Worm (Caenorhabditis elegans) whole organism, young adult: ENCODE results near the gene Y4C6B.1.
A peak's percentile ranks its signal among the peaks of the same experiment; 100 is the strongest.

Source experiments
- C06A6.2 ChIP-seq: fragments of 200-800 bp; sonication (Bioruptor generic); conservative IDR thresholded peaks from 2 replicates; pipeline ENCODE4 v1.3.6; 2022; ENCODE audit warnings: missing genetic modification characterization, missing compliant biosample characterization
- C17E4.6 ChIP-seq: fragments of 200-800 bp; sonication (Bioruptor generic); IDR thresholded peaks from 2 replicates; pipeline ENCODE4 v1.3.6; 2022; ENCODE audit warnings: missing genetic modification reagents, missing genetic modification characterization, missing compliant biosample characterization
- F23B12.7 ChIP-seq: sonication (generic microtip); optimal IDR thresholded peaks from 2 replicates; lab custom pipeline; 2017; ENCODE audit warnings: missing genetic modification characterization, mild to moderate bottlenecking, missing compliant biosample characterization, antibody characterized with exemption, moderate library complexity; ENCODE audit not compliant: insufficient read depth
- Y79H2A.3 ChIP-seq: fragments of 200-800 bp; sonication (Bioruptor generic); conservative IDR thresholded peaks from 2 replicates; pipeline ENCODE4 v1.3.6; 2022; ENCODE audit warnings: missing genetic modification reagents, missing genetic modification characterization, missing compliant biosample characterization
- Y95B8A.8 ChIP-seq: fragments of 200-800 bp; sonication (Bioruptor generic); IDR thresholded peaks from 2 replicates; pipeline ENCODE4 v1.3.6; 2022; ENCODE audit warnings: missing genetic modification reagents, missing genetic modification characterization, missing compliant biosample characterization
- ZK185.1 ChIP-seq: sonication (generic microtip); optimal IDR thresholded peaks from 2 replicates; lab custom pipeline; 2016; ENCODE audit warnings: mild to moderate bottlenecking, missing genetic modification characterization, missing compliant biosample characterization; ENCODE audit not compliant: poor library complexity, severe bottlenecking
- akir-1 ChIP-seq: fragments of 200-800 bp; sonication (Bioruptor generic); optimal IDR thresholded peaks from 2 replicates; lab custom pipeline; 2018; ENCODE audit warnings: mild to moderate bottlenecking, missing genetic modification characterization, moderate library complexity, missing compliant biosample characterization
- bed-2 ChIP-seq: fragments of 200-800 bp; sonication (Bioruptor generic); IDR thresholded peaks from 2 replicates; pipeline ENCODE4 v1.3.6; 2022; ENCODE audit warnings: missing genetic modification reagents, missing genetic modification characterization, missing compliant biosample characterization
- ccch-3 ChIP-seq: fragments of 200-800 bp; sonication (Bioruptor generic); optimal IDR thresholded peaks from 2 replicates; lab custom pipeline; 2018; ENCODE audit warnings: mild to moderate bottlenecking, missing genetic modification characterization, missing compliant biosample characterization
- cebp-2 ChIP-seq: fragments of 200-800 bp; sonication (Bioruptor generic); IDR thresholded peaks from 2 replicates; pipeline ENCODE4 v1.3.6; 2022; ENCODE audit warnings: missing genetic modification characterization, missing compliant biosample characterization
- ceh-27 ChIP-seq: fragments of 200-800 bp; sonication (Bioruptor generic); optimal IDR thresholded peaks from 2 replicates; lab custom pipeline; 2018; ENCODE audit warnings: mild to moderate bottlenecking, missing genetic modification characterization, moderate library complexity, missing compliant biosample characterization
- ceh-91 ChIP-seq: fragments of 200-800 bp; sonication (Bioruptor generic); IDR thresholded peaks from 2 replicates; pipeline ENCODE4 v1.3.6; 2022; ENCODE audit warnings: missing genetic modification reagents, missing genetic modification characterization, missing compliant biosample characterization
- chd-7 ChIP-seq: sonication (generic microtip); optimal IDR thresholded peaks from 2 replicates; lab custom pipeline; 2016; ENCODE audit warnings: mild to moderate bottlenecking, missing genetic modification characterization, moderate library complexity, missing compliant biosample characterization
- die-1 ChIP-seq: sonication (generic microtip); optimal IDR thresholded peaks from 2 replicates; lab custom pipeline; 2016; ENCODE audit warnings: missing genotype, mild to moderate bottlenecking, missing genetic modification characterization, missing compliant biosample characterization
- dox-1 ChIP-seq: fragments of 200-800 bp; sonication (Bioruptor generic); IDR thresholded peaks from 2 replicates; pipeline ENCODE4 v1.3.6; 2022; ENCODE audit warnings: missing genetic modification reagents, missing genetic modification characterization, missing compliant biosample characterization
- dpl-1 ChIP-seq: fragments of 150-350 bp; optimal IDR thresholded peaks from 2 replicates; lab custom pipeline; 2014; ENCODE audit warnings: missing biosample characterization, missing genetic modification reagents, missing genetic modification characterization
- efl-1 ChIP-seq: fragments of 150-350 bp; optimal IDR thresholded peaks from 2 replicates; lab custom pipeline; 2014; ENCODE audit warnings: missing biosample characterization, missing genetic modification reagents, missing genetic modification characterization
- egl-18 ChIP-seq: fragments of 200-800 bp; sonication (Bioruptor generic); IDR thresholded peaks from 2 replicates; pipeline ENCODE4 v1.3.6; 2022; ENCODE audit warnings: missing genetic modification reagents, missing genetic modification characterization, missing compliant biosample characterization
- ets-4 ChIP-seq: fragments of 200-800 bp; sonication (Bioruptor generic); optimal IDR thresholded peaks from 2 replicates; lab custom pipeline; 2018; ENCODE audit warnings: mild to moderate bottlenecking, missing genetic modification characterization, missing compliant biosample characterization
- fkh-3 ChIP-seq: sonication (generic microtip); optimal IDR thresholded peaks from 2 replicates; lab custom pipeline; 2016; ENCODE audit warnings: mild to moderate bottlenecking, missing genetic modification characterization, missing compliant biosample characterization
- hrde-1 ChIP-seq: sonication (generic microtip); optimal IDR thresholded peaks from 2 replicates; lab custom pipeline; 2016; ENCODE audit warnings: missing genetic modification characterization, mild to moderate bottlenecking, missing compliant biosample characterization, moderate library complexity, missing genotype, missing genetic modification reagents, borderline replicate concordance
- lsl-1 ChIP-seq: fragments of 200-800 bp; sonication (Bioruptor generic); optimal IDR thresholded peaks from 2 replicates; lab custom pipeline; 2018; ENCODE audit warnings: mild to moderate bottlenecking, missing genetic modification characterization, moderate library complexity, missing compliant biosample characterization
- madf-3 ChIP-seq: fragments of 200-800 bp; sonication (Bioruptor generic); IDR thresholded peaks from 2 replicates; pipeline ENCODE4 v1.3.6; 2022; ENCODE audit warnings: missing genetic modification reagents, missing genetic modification characterization, missing compliant biosample characterization
- mcd-1 ChIP-seq: fragments of 200-800 bp; sonication (Bioruptor generic); IDR thresholded peaks from 2 replicates; pipeline ENCODE4 v1.3.6; 2022; ENCODE audit warnings: missing genetic modification reagents, missing genetic modification characterization, missing compliant biosample characterization
- mes-4 ChIP-seq: sonication (generic microtip); optimal IDR thresholded peaks from 2 replicates; lab custom pipeline; 2016; ENCODE audit warnings: missing genotype, missing genetic modification characterization, missing compliant biosample characterization
- nfya-1 ChIP-seq: sonication (generic microtip); optimal IDR thresholded peaks from 2 replicates; lab custom pipeline; 2017; ENCODE audit warnings: antibody characterized with exemption, missing compliant biosample characterization, missing genetic modification characterization, borderline replicate concordance; ENCODE audit not compliant: insufficient read depth
- nfya-2 ChIP-seq: fragments of 200-800 bp; sonication (Bioruptor generic); IDR thresholded peaks from 2 replicates; pipeline ENCODE4 v1.3.6; 2022; ENCODE audit warnings: missing genetic modification reagents, missing genetic modification characterization, missing compliant biosample characterization
- nhr-80 ChIP-seq: sonication (generic microtip); optimal IDR thresholded peaks from 2 replicates; lab custom pipeline; 2016; ENCODE audit warnings: missing genetic modification characterization, missing compliant biosample characterization
- nhr-90 ChIP-seq: sonication (generic microtip); optimal IDR thresholded peaks from 2 replicates; lab custom pipeline; 2016; ENCODE audit warnings: missing genotype, mild to moderate bottlenecking, missing genetic modification characterization, missing compliant biosample characterization
- pbrm-1 ChIP-seq: fragments of 200-800 bp; sonication (Bioruptor generic); IDR thresholded peaks from 2 replicates; pipeline ENCODE4 v1.3.6; 2022; ENCODE audit warnings: missing genetic modification reagents, missing genetic modification characterization, missing compliant biosample characterization
- pha-4 ChIP-seq: fragments of 150-350 bp; sonication (generic microtip); optimal IDR thresholded peaks from 2 replicates; lab custom pipeline; 2014; ENCODE audit warnings: missing biosample characterization, missing genetic modification reagents, missing genetic modification characterization
- rec-8 ChIP-seq, 2 experiments: sonication (generic microtip); optimal IDR thresholded peaks; 2 replicates each; lab custom pipeline; 2016; ENCODE audit warnings: mild to moderate bottlenecking in 2 of 2, missing genetic modification characterization in 2 of 2, missing genetic modification reagents in 2 of 2, missing genotype in 2 of 2, missing biosample characterization in 1 of 2, missing compliant biosample characterization in 1 of 2, moderate library complexity in 1 of 2
- snpc-3.4 ChIP-seq: sonication (generic microtip); optimal IDR thresholded peaks from 2 replicates; lab custom pipeline; 2017; ENCODE audit warnings: missing genetic modification characterization, mild to moderate bottlenecking, missing compliant biosample characterization, antibody characterized with exemption, moderate library complexity, missing genotype, missing genetic modification reagents
- snpc-4 ChIP-seq, 5 experiments: fragments of 150-350 bp in 1 of 5; sonication (generic microtip) in 4 of 5; optimal IDR thresholded peaks; 2 replicates each; lab custom pipeline; 2014 to 2018; ENCODE audit warnings: missing genetic modification characterization in 5 of 5, missing biosample characterization in 3 of 5, antibody characterized with exemption in 2 of 5, mild to moderate bottlenecking in 2 of 5, missing compliant biosample characterization in 2 of 5, missing genotype in 2 of 5, moderate library complexity in 2 of 5, missing genetic modification reagents in 1 of 5
- somi-1 ChIP-seq: fragments of 200-800 bp; sonication (Bioruptor generic); optimal IDR thresholded peaks from 2 replicates; lab custom pipeline; 2018; ENCODE audit warnings: mild to moderate bottlenecking, missing genetic modification characterization, missing compliant biosample characterization
- tbp1 ChIP-seq: fragments of 200-800 bp; sonication (Bioruptor generic); optimal IDR thresholded peaks from 2 replicates; lab custom pipeline; 2018; ENCODE audit warnings: mild to moderate bottlenecking, missing genetic modification characterization, missing compliant biosample characterization
- tbx-9 ChIP-seq: sonication (generic microtip); optimal IDR thresholded peaks from 2 replicates; lab custom pipeline; 2016; ENCODE audit warnings: borderline replicate concordance, missing genetic modification characterization, inconsistent platforms, missing compliant biosample characterization
- xnd-1 ChIP-seq: sonication (generic microtip); optimal IDR thresholded peaks from 2 replicates; lab custom pipeline; 2016; ENCODE audit warnings: missing genotype, missing genetic modification reagents, missing genetic modification characterization, missing compliant biosample characterization
- zim-3 ChIP-seq: sonication (generic microtip); optimal IDR thresholded peaks from 2 replicates; lab custom pipeline; 2017; ENCODE audit warnings: mild to moderate bottlenecking, missing genetic modification characterization, moderate library complexity, missing compliant biosample characterization
- ztf-25 ChIP-seq: fragments of 200-800 bp; sonication (Bioruptor generic); IDR thresholded peaks from 2 replicates; pipeline ENCODE4 v1.3.6; 2022; ENCODE audit warnings: missing genetic modification reagents, missing genetic modification characterization, missing compliant biosample characterization
- ztf-3 ChIP-seq: fragments of 200-800 bp; sonication (Bioruptor generic); optimal IDR thresholded peaks from 2 replicates; lab custom pipeline; 2018; ENCODE audit warnings: mild to moderate bottlenecking, missing genetic modification characterization, missing compliant biosample characterization
- ztf-6 ChIP-seq: fragments of 200-800 bp; sonication (Bioruptor generic); IDR thresholded peaks from 2 replicates; pipeline ENCODE4 v1.3.6; 2022; ENCODE audit warnings: missing genetic modification reagents, missing genetic modification characterization, missing compliant biosample characterization

The Y4C6B.1 gene

DNA sequence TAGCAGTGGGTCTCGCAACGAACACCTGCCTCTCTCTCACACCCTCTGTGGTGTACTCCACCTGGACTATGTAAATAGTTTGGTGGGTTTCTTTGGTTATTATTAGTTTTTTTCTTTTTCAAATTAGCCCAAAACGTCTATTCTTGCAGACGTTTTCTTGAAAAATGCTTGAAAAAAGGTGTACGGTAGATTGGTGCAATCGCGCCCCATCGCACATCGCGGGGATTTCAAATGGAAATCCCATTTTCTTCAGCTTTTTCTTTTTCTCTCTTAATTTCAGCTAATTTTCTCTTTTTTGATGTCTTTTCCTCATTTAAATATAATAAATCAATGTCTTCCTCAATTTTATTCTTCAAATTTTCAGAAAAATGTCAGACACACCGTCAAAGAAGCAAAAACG lies at the start of gene Y4C6B.1:
Gene Y4C6B.1 (plus strand): TSS at position 365 of the 400 bp plus-strand sequence.
- TF ChIP-seq cebp-2 (GFP tag; lab: Robert Waterston, UW) (no peak), akir-1 (GFP tag; lab: Kevin White, UChicago) (no peak), chd-7 (tag; lab: Kevin White, UChicago) (no peak), pha-4 (no peak), rec-8 (tag; optimal IDR thresholded peaks at IDR 0.05; lab: Kevin White, UChicago) (no peak), dox-1 (no peak), Y95B8A.8 (GFP tag; lab: Robert Waterston, UW) (no peak), snpc-4 (GFP tag; optimal IDR thresholded peaks at IDR 0.05; lab: Kevin White, UChicago) (no peak), snpc-4 (tag; optimal IDR thresholded peaks at IDR 0.05; lab: Kevin White, UChicago) (peak in 3 of 4 experiments; percentile 59 to 80 (median 72)), egl-18 (GFP tag; lab: Robert Waterston, UW) (no peak), snpc-3.4 (tag; lab: Kevin White, UChicago) (peak; percentile 10), somi-1 (GFP tag; lab: Kevin White, UChicago) (no peak), ets-4 (no peak), mcd-1 (GFP tag; lab: Robert Waterston, UW) (peak; percentile 69), ZK185.1 (tag; lab: Kevin White, UChicago) (no peak), xnd-1 (tag; lab: Kevin White, UChicago) (no peak), tbx-9 (no peak), die-1 (tag; lab: Kevin White, UChicago) (no peak), tbp1 (GFP tag; lab: Kevin White, UChicago) (peak; percentile 24), hrde-1 (tag; lab: Kevin White, UChicago) (no peak), ztf-3 (GFP tag; lab: Kevin White, UChicago) (no peak), dpl-1 (peak; percentile 8), mes-4 (tag; lab: Kevin White, UChicago) (no peak), ceh-27 (GFP tag; lab: Kevin White, UChicago) (no peak), nhr-80 (tag; lab: Kevin White, UChicago) (no peak), ztf-6 (GFP tag; lab: Robert Waterston, UW) (no peak), C06A6.2 (no peak), efl-1 (GFP tag; lab: Kevin White, UChicago) (peak; percentile 61), bed-2 (GFP tag; lab: Robert Waterston, UW) (no peak), nfya-1 (no peak), fkh-3 (tag; lab: Kevin White, UChicago) (no peak), nhr-90 (tag; lab: Kevin White, UChicago) (no peak), Y79H2A.3 (GFP tag; lab: Robert Waterston, UW) (no peak), lsl-1 (peak; percentile 56), ccch-3 (GFP tag; lab: Kevin White, UChicago) (no peak), ceh-91 (GFP tag; lab: Robert Waterston, UW) (no peak), madf-3 (GFP tag; lab: Robert Waterston, UW) (no peak), C17E4.6 (GFP tag; lab: Robert Waterston, UW) (no peak), pbrm-1 (no peak), ztf-25 (GFP tag; lab: Robert Waterston, UW) (no peak), zim-3 (tag; lab: Kevin White, UChicago) (no peak), nfya-2 (GFP tag; lab: Robert Waterston, UW) (no peak), F23B12.7 (no peak)
